Worm (Caenorhabditis elegans) whole organism, dauer: ENCODE measurements around the gene pup-2.

Experiments used
- unc-62 ChIP-seq: sonication (generic microtip); optimal IDR thresholded peaks from 2 replicates; lab custom pipeline; 2017; ENCODE audit warnings: missing biosample characterization, missing genetic modification reagents, missing genetic modification characterization

Gene pup-2

DNA sequence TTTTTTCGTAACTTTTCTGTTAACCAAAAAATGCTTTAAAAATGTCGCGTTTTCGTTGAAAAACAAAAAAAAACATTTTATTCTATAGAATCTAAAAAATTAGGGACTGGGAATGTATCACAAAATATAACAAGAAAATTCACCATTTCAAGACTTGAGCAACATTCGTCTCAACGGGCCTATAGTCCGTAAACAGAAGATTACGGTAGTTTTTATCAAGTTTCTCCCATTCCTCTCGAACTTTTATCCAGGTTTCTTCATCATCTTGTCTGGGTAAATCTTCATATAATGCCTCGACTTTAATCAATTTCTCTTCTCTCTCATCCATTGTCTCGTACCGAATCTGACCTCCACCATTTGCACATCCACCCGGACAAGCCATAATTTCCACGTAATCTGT is 30.3 kb upstream of the pup-2 start:
- no peak for TF ChIP-seq unc-62 (GFP tag; lab: Kevin White, UChicago)

DNA sequence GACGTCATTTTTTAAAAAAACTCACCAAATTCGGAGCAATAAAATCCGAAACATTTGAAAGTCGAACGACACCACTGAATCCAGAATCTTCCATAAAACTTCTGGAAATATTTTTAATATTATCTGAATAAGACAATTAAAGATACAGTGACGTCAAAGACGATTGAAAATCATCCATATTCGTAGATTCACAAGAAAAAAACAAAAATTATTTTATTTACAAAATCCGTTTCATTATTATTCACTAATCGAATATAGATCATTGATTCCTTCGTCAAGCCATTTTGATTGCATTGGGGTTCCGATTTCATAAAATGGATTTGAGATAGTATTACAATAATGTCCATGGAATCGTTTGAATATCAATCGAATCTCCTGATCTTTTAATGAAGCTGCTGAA is 27.0 kb upstream of the pup-2 start, which contains the start of gene oxy-4:
TSS of gene oxy-4 (minus strand) at position 101 of the 400 bp plus-strand sequence.
- TF ChIP-seq unc-62 (GFP tag; lab: Kevin White, UChicago): no peak

DNA sequence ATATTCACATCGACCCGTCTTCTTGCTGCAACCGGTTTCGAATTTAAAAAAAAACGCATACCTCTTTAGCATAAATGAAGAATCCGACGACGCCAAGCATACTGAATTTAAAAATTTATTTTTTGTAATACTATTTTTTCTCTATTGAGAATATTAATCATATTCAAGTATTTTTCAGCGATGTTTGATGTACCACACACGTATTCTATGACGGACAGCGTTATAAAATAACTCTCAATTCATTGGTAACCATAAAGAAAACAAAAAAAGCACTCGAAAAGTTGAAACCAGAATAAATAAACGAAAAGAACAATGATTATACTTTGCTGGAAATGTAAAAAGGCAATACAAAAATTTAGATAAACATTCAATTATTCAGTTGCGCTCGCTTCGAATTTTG is 26.2 kb upstream of the pup-2 start, which contains the start of gene T10F2.5:
TSS of gene T10F2.5 (minus strand) at position 101 of the 400 bp plus-strand sequence.
- TF ChIP-seq unc-62 (GFP tag; lab: Kevin White, UChicago): no peak

ce11 chrIII:5160803-5161202 is 24.9 kb upstream of the pup-2 start:
- no peak for TF ChIP-seq unc-62 (GFP tag; lab: Kevin White, UChicago)

- TF ChIP-seq unc-62 (GFP tag; lab: Kevin White, UChicago): no peak
These were observed 22.7 kb upstream of the pup-2 start, which contains the start of gene gars-1 for ce11 chrIII:5162820-5163631. gars-1 (minus strand) TSS chrIII:5163627.

DNA sequence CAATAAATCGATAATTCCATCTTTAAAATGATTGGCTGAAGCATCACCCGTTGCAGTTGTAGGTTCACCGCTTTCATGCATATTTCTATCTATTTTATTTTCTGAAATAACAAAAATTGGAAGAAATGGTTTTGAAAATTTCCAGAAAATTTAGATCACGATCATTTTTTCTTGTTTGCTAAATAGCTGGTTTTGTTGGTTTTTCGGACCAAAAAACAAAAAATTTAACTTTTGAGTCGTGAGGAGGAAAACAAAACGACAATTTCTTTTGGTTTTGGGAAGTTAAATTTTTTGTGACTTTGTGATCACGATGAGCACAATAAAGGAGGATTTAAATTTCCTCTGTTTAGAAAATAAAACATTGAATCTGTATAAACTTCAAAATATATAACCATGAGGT is 20.5 kb upstream of the pup-2 start, which contains the start of gene T10F2.2:
TSS of gene T10F2.2 (minus strand) at position 101 of the 400 bp plus-strand sequence.
- TF ChIP-seq unc-62 (GFP tag; lab: Kevin White, UChicago): no peak

ce11 chrIII:5165745-5166144 is 20.0 kb upstream of the pup-2 start:
- TF ChIP-seq unc-62 (GFP tag; lab: Kevin White, UChicago): no peak

ce11 chrIII:5169699-5170098 is 16.0 kb upstream of the pup-2 start, which contains the start of gene ulp-1:
ulp-1 (minus strand) TSS chrIII:5169799.
- TF ChIP-seq unc-62 (GFP tag; lab: Kevin White, UChicago): no peak

ce11 chrIII:5171945-5172344 is 13.8 kb upstream of the pup-2 start, which contains the start of gene prp-19:
prp-19 (minus strand) TSS chrIII:5172045.
- TF ChIP-seq unc-62 (GFP tag; lab: Kevin White, UChicago): no peak

ce11 chrIII:5172470-5172869 is 13.2 kb upstream of the pup-2 start, which contains the start of gene K10D2.5:
K10D2.5 (plus strand) TSS chrIII:5172720.
- TF ChIP-seq unc-62 (GFP tag; lab: Kevin White, UChicago): no peak

DNA sequence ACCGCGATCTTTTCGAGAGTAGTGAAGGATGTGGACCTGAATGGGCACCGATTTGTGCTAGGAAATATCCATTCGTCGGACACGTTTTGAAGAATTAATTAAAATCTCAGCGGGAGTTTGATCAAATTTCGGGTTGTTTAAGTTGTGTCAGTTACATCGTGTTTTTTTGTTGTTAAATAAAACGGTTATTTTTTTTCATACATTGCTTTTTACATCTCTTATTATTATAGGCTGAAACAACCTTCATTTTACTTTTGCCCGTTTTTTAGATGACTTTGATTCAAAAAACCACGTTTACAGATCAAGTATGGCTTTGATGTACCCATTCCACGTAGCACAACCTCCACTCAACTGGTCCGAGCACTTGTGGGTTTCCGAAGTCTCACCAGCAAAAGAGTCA is 12.6 kb upstream of the pup-2 start, which contains the start of gene emb-1:
TSS of gene emb-1 (plus strand) at position 301 of the 400 bp plus-strand sequence.
- TF ChIP-seq unc-62 (GFP tag; lab: Kevin White, UChicago): no peak

- TF ChIP-seq unc-62 (GFP tag; lab: Kevin White, UChicago): no peak
These were observed 12.1 kb upstream of the pup-2 start, which contains the start of gene cid-1 for ce11 chrIII:5173622-5174021. cid-1 (plus strand) TSS chrIII:5173922.

DNA sequence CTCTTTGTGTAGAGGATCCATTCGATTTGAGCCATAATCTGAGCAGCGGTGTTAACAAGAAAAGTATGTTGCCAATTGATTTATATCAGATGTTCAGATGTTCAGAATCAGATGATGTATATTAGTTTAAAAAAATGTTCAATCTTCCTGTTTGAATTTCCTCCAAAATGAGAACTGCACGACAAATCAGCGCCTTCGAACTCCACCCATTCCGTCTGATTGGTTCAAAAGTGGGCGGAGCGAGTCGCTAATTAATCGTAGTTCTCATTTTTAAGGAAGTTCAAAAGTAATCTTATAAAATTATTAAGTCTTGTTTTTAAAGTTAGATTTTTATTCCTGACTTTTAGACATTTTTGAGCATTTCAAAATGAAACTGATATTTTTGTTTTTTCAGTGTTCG is 6.6 kb upstream of the pup-2 start:
- TF ChIP-seq unc-62 (GFP tag; lab: Kevin White, UChicago): no peak

ce11 chrIII:5180588-5180987 is 5.1 kb upstream of the pup-2 start:
- TF ChIP-seq unc-62 (GFP tag; lab: Kevin White, UChicago): no peak

DNA sequence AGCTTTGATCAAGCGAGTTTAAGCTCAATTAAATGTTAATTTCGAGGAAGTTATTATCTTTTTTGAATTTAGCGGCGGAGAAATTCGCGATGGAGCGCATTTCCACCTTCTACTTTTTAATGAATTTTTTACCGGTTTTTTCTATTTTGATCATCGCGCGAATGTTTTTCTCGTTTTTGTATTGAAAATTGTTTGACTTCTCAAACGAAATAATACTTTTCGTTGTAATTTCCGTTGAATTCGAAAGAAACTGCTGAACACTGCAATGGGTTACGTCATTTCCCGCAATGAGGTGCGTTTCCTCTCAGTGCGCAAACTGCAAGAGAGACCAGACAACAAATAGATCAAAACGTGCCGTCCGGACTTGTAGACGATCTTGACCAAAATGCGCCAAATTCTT is 4.5 kb upstream of the pup-2 start:
- no peak for TF ChIP-seq unc-62 (GFP tag; lab: Kevin White, UChicago)

DNA sequence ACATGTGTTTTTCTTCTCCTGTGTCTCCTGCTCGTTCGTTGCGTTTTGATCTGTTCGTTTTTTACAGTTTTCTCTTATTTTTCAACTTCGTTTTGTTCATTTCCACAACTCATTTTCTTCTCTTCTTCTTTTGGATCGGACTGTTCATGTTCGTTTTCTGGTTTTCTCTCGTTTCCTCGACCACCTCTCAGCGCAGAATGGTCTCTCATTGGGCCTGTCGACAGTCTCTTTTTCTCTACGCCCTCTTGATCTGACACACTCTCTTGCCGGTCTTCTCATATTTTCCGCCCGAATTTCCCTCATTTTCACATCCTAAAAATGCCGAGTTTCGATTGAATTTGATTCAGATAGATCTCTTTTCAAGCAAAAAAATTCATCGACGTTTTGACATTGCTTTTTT is 4.1 kb upstream of the pup-2 start:
- no peak for TF ChIP-seq unc-62 (GFP tag; lab: Kevin White, UChicago)
